Fruit fly (Drosophila melanogaster) whole organism, embryonic: ENCODE results near the gene ago.

Experiments used
- Atf-2 ChIP-seq: fragments of 200-800 bp; sonication (Bioruptor generic); optimal IDR thresholded peaks from 2 replicates; lab custom pipeline; 2016; ENCODE audit warnings: missing biosample characterization, missing genetic modification characterization
- CG10147 ChIP-seq: fragments of 200-800 bp; sonication (Bioruptor generic); optimal IDR thresholded peaks from 2 replicates; lab custom pipeline; 2019; ENCODE audit warnings: missing biosample characterization, mild to moderate bottlenecking, missing genetic modification characterization, moderate library complexity
- CG10209 ChIP-seq: fragments of 200-800 bp; sonication (Bioruptor generic); optimal IDR thresholded peaks from 3 replicates; lab custom pipeline; 2017; ENCODE audit warnings: missing biosample characterization, mild to moderate bottlenecking, missing genetic modification characterization, missing genetic modification reagents
- CG10321 ChIP-seq: fragments of 200-800 bp; sonication (Bioruptor generic); IDR thresholded peaks from 2 replicates; pipeline ENCODE4 v1.3.6; 2022; ENCODE audit warnings: missing biosample characterization, missing genetic modification characterization
- CG10654 ChIP-seq: fragments of 200-800 bp; sonication (Bioruptor generic); optimal IDR thresholded peaks from 2 replicates; lab custom pipeline; 2016; ENCODE audit warnings: missing biosample characterization, missing genetic modification characterization
- CG10959 ChIP-seq: fragments of 200-800 bp; sonication (Bioruptor generic); IDR thresholded peaks from 2 replicates; pipeline ENCODE4 v1.3.6; 2022; ENCODE audit warnings: missing biosample characterization, missing genetic modification characterization
- CG11093 ChIP-seq: fragments of 200-800 bp; sonication (Bioruptor generic); IDR thresholded peaks from 3 replicates; pipeline ENCODE4 v1.3.6; 2022; ENCODE audit warnings: missing biosample characterization, missing genetic modification characterization
- CG11504 ChIP-seq: fragments of 200-800 bp; sonication (Bioruptor generic); optimal IDR thresholded peaks from 3 replicates; lab custom pipeline; 2019; ENCODE audit warnings: missing biosample characterization, mild to moderate bottlenecking, missing genetic modification characterization, moderate library complexity
- CG11723 ChIP-seq: fragments of 200-800 bp; sonication (Bioruptor generic); optimal IDR thresholded peaks from 2 replicates; lab custom pipeline; 2017; ENCODE audit warnings: missing biosample characterization, mild to moderate bottlenecking, missing genetic modification characterization
- CG12071 ChIP-seq: fragments of 200-800 bp; sonication (Bioruptor generic); optimal IDR thresholded peaks from 3 replicates; lab custom pipeline; 2018; ENCODE audit warnings: missing biosample characterization, mild to moderate bottlenecking, missing genetic modification characterization
- CG12744 ChIP-seq: fragments of 200-800 bp; sonication (Bioruptor generic); optimal IDR thresholded peaks from 2 replicates; lab custom pipeline; 2016; ENCODE audit warnings: missing biosample characterization, missing genetic modification characterization
- CG13624 ChIP-seq: fragments of 200-800 bp; sonication (Bioruptor generic); optimal IDR thresholded peaks from 2 replicates; lab custom pipeline; 2016; ENCODE audit warnings: missing biosample characterization, missing genetic modification characterization
- CG14050 ChIP-seq: fragments of 200-800 bp; sonication (Bioruptor generic); IDR thresholded peaks from 3 replicates; pipeline ENCODE4 v1.3.6; 2022; ENCODE audit warnings: missing biosample characterization, missing genetic modification characterization
- CG1832 ChIP-seq: fragments of 200-800 bp; sonication (Bioruptor generic); optimal IDR thresholded peaks from 2 replicates; lab custom pipeline; 2017; ENCODE audit warnings: missing biosample characterization, mild to moderate bottlenecking, missing genetic modification characterization, inconsistent platforms
- CG2120 ChIP-seq: fragments of 200-800 bp; sonication (Bioruptor generic); optimal IDR thresholded peaks from 3 replicates; lab custom pipeline; 2016; ENCODE audit warnings: missing biosample characterization, missing genetic modification characterization
- CG2875 ChIP-seq: fragments of 200-800 bp; sonication (Bioruptor generic); optimal IDR thresholded peaks from 2 replicates; lab custom pipeline; 2017; ENCODE audit warnings: missing biosample characterization, mild to moderate bottlenecking, missing genetic modification characterization, missing genetic modification reagents
- CG2889 ChIP-seq: fragments of 200-800 bp; sonication (Bioruptor generic); IDR thresholded peaks from 3 replicates; pipeline ENCODE4 v1.3.6; 2022; ENCODE audit warnings: missing biosample characterization, missing genetic modification characterization
- CG30431 ChIP-seq: fragments of 200-800 bp; sonication (Bioruptor generic); optimal IDR thresholded peaks from 2 replicates; lab custom pipeline; 2017; ENCODE audit warnings: missing biosample characterization, missing genetic modification characterization
- CG4282 ChIP-seq: fragments of 200-800 bp; sonication (Bioruptor generic); optimal IDR thresholded peaks from 2 replicates; lab custom pipeline; 2016; ENCODE audit warnings: missing biosample characterization, missing genetic modification characterization
- CG6765 ChIP-seq: fragments of 200-800 bp; sonication (Bioruptor generic); optimal IDR thresholded peaks from 3 replicates; lab custom pipeline; 2017; ENCODE audit warnings: missing biosample characterization, mild to moderate bottlenecking, missing genetic modification characterization
- CG6813 ChIP-seq: fragments of 200-800 bp; sonication (Bioruptor generic); optimal IDR thresholded peaks from 2 replicates; lab custom pipeline; 2017; ENCODE audit warnings: missing biosample characterization, missing genetic modification characterization, mild to moderate bottlenecking, moderate library complexity, missing genetic modification reagents
- CG9727 ChIP-seq: fragments of 200-800 bp; sonication (Bioruptor generic); optimal IDR thresholded peaks from 3 replicates; lab custom pipeline; 2017; ENCODE audit warnings: missing biosample characterization, mild to moderate bottlenecking, missing genetic modification characterization
- D ChIP-seq, 2 experiments: fragments of 200-800 bp in 1 of 2; fragments of >200 bp in 1 of 2; sonication (Bioruptor generic) in 1 of 2; optimal IDR thresholded peaks; 2 replicates in 1 of 2; 3 replicates in 1 of 2; lab custom pipeline; 2017; ENCODE audit warnings: mild to moderate bottlenecking in 1 of 2, missing biosample characterization in 1 of 2, missing genetic modification characterization in 1 of 2, missing genetic modification reagents in 1 of 2
- HHEX ChIP-seq: fragments of 200-800 bp; sonication (Bioruptor generic); optimal IDR thresholded peaks from 3 replicates; lab custom pipeline; 2017; ENCODE audit warnings: missing biosample characterization, mild to moderate bottlenecking, missing genetic modification characterization, missing genetic modification reagents
- HLH54F ChIP-seq: fragments of 200-800 bp; sonication (Bioruptor generic); optimal IDR thresholded peaks from 3 replicates; lab custom pipeline; 2016; ENCODE audit warnings: missing biosample characterization, missing genetic modification characterization
- Hmx ChIP-seq: fragments of 200-800 bp; sonication (Bioruptor generic); optimal IDR thresholded peaks from 2 replicates; lab custom pipeline; 2016; ENCODE audit warnings: missing biosample characterization, missing genetic modification characterization
- MESR4 ChIP-seq: fragments of 200-800 bp; sonication (Bioruptor generic); optimal IDR thresholded peaks from 2 replicates; lab custom pipeline; 2018; ENCODE audit warnings: missing biosample characterization, mild to moderate bottlenecking, missing genetic modification characterization, moderate library complexity
- Oli ChIP-seq: fragments of 200-800 bp; sonication (Bioruptor generic); optimal IDR thresholded peaks from 2 replicates; lab custom pipeline; 2018; ENCODE audit warnings: missing biosample characterization, mild to moderate bottlenecking, missing genetic modification characterization, moderate library complexity
- bsh ChIP-seq, 2 experiments: fragments of 200-800 bp; sonication (Bioruptor generic); optimal IDR thresholded peaks; 2 replicates each; lab custom pipeline; 2017 to 2018; ENCODE audit warnings: mild to moderate bottlenecking in 2 of 2, missing biosample characterization in 2 of 2, missing genetic modification characterization in 2 of 2, moderate library complexity in 1 of 2
- da ChIP-seq: fragments of 200-800 bp; sonication (Bioruptor generic); optimal IDR thresholded peaks from 2 replicates; lab custom pipeline; 2016; ENCODE audit warnings: missing biosample characterization, missing genetic modification characterization
- dimm ChIP-seq: fragments of 200-800 bp; sonication (Bioruptor generic); IDR thresholded peaks from 2 replicates; pipeline ENCODE4 v1.3.6; 2022; ENCODE audit warnings: missing biosample characterization, missing genetic modification characterization
- dmrt11E ChIP-seq: fragments of 200-800 bp; sonication (Bioruptor generic); optimal IDR thresholded peaks from 3 replicates; lab custom pipeline; 2018; ENCODE audit warnings: missing biosample characterization, mild to moderate bottlenecking, missing genetic modification characterization, moderate library complexity
- grn ChIP-seq: fragments of 200-800 bp; sonication (Bioruptor generic); optimal IDR thresholded peaks from 3 replicates; lab custom pipeline; 2017; ENCODE audit warnings: missing biosample characterization, missing genetic modification characterization
- gt ChIP-seq: fragments of 200-800 bp; sonication (Bioruptor generic); IDR thresholded peaks from 2 replicates; pipeline ENCODE4 v1.3.6; 2022; ENCODE audit warnings: missing biosample characterization, missing genetic modification characterization
- hbn ChIP-seq: fragments of 200-800 bp; sonication (Bioruptor generic); IDR thresholded peaks from 2 replicates; pipeline ENCODE4 v1.3.6; 2022; ENCODE audit warnings: missing biosample characterization, missing genetic modification characterization; ENCODE audit not compliant: partially characterized antibody
- her ChIP-seq: fragments of 200-800 bp; sonication (Bioruptor generic); optimal IDR thresholded peaks from 2 replicates; lab custom pipeline; 2016; ENCODE audit warnings: missing biosample characterization, missing genetic modification characterization
- kah ChIP-seq: fragments of 200-800 bp; sonication (Bioruptor generic); optimal IDR thresholded peaks from 2 replicates; lab custom pipeline; 2018; ENCODE audit warnings: missing biosample characterization, mild to moderate bottlenecking, missing genetic modification characterization
- lab ChIP-seq: fragments of 200-800 bp; sonication (Bioruptor generic); optimal IDR thresholded peaks from 3 replicates; lab custom pipeline; 2017; ENCODE audit warnings: missing biosample characterization, missing genetic modification characterization, mild to moderate bottlenecking, moderate library complexity, missing genetic modification reagents
- luna ChIP-seq: fragments of 200-800 bp; sonication (Bioruptor generic); optimal IDR thresholded peaks from 2 replicates; lab custom pipeline; 2016; ENCODE audit warnings: missing biosample characterization, missing genetic modification characterization
- mam ChIP-seq: fragments of 200-800 bp; sonication (Bioruptor generic); optimal IDR thresholded peaks from 3 replicates; lab custom pipeline; 2016; ENCODE audit warnings: missing biosample characterization, missing genetic modification characterization
- nom ChIP-seq: fragments of 200-800 bp; sonication (Bioruptor generic); optimal IDR thresholded peaks from 2 replicates; lab custom pipeline; 2017; ENCODE audit warnings: missing biosample characterization, missing genetic modification characterization, mild to moderate bottlenecking, moderate library complexity, missing genetic modification reagents
- peb ChIP-seq: fragments of 200-800 bp; sonication (Bioruptor generic); IDR thresholded peaks from 2 replicates; pipeline ENCODE4 v1.3.6; 2022; ENCODE audit warnings: missing biosample characterization, missing genetic modification characterization
- phol ChIP-seq: fragments of 200-800 bp; sonication (Bioruptor generic); optimal IDR thresholded peaks from 3 replicates; lab custom pipeline; 2018; ENCODE audit warnings: missing biosample characterization, mild to moderate bottlenecking, missing genetic modification characterization, moderate library complexity
- pita ChIP-seq: fragments of 200-800 bp; sonication (Bioruptor generic); optimal IDR thresholded peaks from 2 replicates; lab custom pipeline; 2017; ENCODE audit warnings: missing biosample characterization, mild to moderate bottlenecking, missing genetic modification characterization
- pzg ChIP-seq: fragments of 200-800 bp; sonication (Bioruptor generic); optimal IDR thresholded peaks from 3 replicates; lab custom pipeline; 2018; ENCODE audit warnings: missing biosample characterization, mild to moderate bottlenecking, missing genetic modification characterization, moderate library complexity
- sug ChIP-seq: fragments of 200-800 bp; optimal IDR thresholded peaks from 2 replicates; lab custom pipeline; 2019; ENCODE audit warnings: missing biosample characterization, mild to moderate bottlenecking, missing genetic modification characterization, moderate library complexity
- unc-4 ChIP-seq: fragments of 200-800 bp; sonication (Bioruptor generic); IDR thresholded peaks from 2 replicates; pipeline ENCODE4 v1.3.6; 2022; ENCODE audit warnings: missing biosample characterization, missing genetic modification characterization; ENCODE audit not compliant: partially characterized antibody
- unpg ChIP-seq: fragments of 200-800 bp; sonication (Bioruptor generic); optimal IDR thresholded peaks from 3 replicates; lab custom pipeline; 2018; ENCODE audit warnings: missing biosample characterization, mild to moderate bottlenecking, missing genetic modification characterization, moderate library complexity
- vnd ChIP-seq: fragments of 200-800 bp; sonication (Bioruptor generic); IDR thresholded peaks from 3 replicates; pipeline ENCODE4 v1.3.6; 2022; ENCODE audit warnings: missing biosample characterization, missing genetic modification characterization; ENCODE audit not compliant: partially characterized antibody

The ago gene

dm6 chr3L:4232724-4233367, 21.3 kb downstream of the ago start (continued):
- peak; percentile 50 for TF ChIP-seq Oli
- no peak for TF ChIP-seq CG10147 (GFP tag; lab: Kevin White, UChicago)
- TF ChIP-seq CG12071: peak; percentile 6
- TF ChIP-seq CG2120 (GFP tag; lab: Kevin White, UChicago): peak; percentile 41
- TF ChIP-seq MESR4 (GFP tag; lab: Kevin White, UChicago): no peak
- no peak for TF ChIP-seq bsh (GFP tag; optimal IDR thresholded peaks at IDR 0.05; lab: Kevin White, UChicago)
- no peak for TF ChIP-seq CG6765 (GFP tag; lab: Kevin White, UChicago)
- TF ChIP-seq CG30431 (GFP tag; lab: Kevin White, UChicago): no peak
- TF ChIP-seq HLH54F: no peak
- no peak for TF ChIP-seq pzg (GFP tag; lab: Kevin White, UChicago)
- peak; percentile 33 for TF ChIP-seq CG9727 (GFP tag; lab: Kevin White, UChicago)
- TF ChIP-seq CG12744 (GFP tag; lab: Kevin White, UChicago): no peak
- no peak for TF ChIP-seq hbn (GFP tag; lab: Robert Waterston, UW)
- TF ChIP-seq CG14050 (GFP tag; lab: Robert Waterston, UW): no peak
- TF ChIP-seq dmrt11E (tag; lab: Kevin White, UChicago): peak; percentile 36
- TF ChIP-seq phol (tag; lab: Kevin White, UChicago): peak; percentile 52
- peak; percentile 91 for TF ChIP-seq sug (tag; lab: Kevin White, UChicago)
- TF ChIP-seq Atf-2: no peak
- no peak for TF ChIP-seq lab (GFP tag; lab: Kevin White, UChicago)
- TF ChIP-seq D (optimal IDR thresholded peaks at IDR 0.05; lab: Kevin White, UChicago): no peak
- TF ChIP-seq D (GFP tag; optimal IDR thresholded peaks at IDR 0.05; lab: Kevin White, UChicago): peak; percentile 14
- peak; percentile 21 for TF ChIP-seq unpg (GFP tag; lab: Kevin White, UChicago)
- TF ChIP-seq Hmx (GFP tag; lab: Kevin White, UChicago): no peak
- TF ChIP-seq peb: no peak
- no peak for TF ChIP-seq vnd (GFP tag; lab: Robert Waterston, UW)
- no peak for TF ChIP-seq CG11723 (GFP tag; lab: Kevin White, UChicago)
- TF ChIP-seq mam (GFP tag; lab: Kevin White, UChicago): no peak
- TF ChIP-seq CG10959: no peak
- no peak for TF ChIP-seq CG2875 (GFP tag; lab: Kevin White, UChicago)
- TF ChIP-seq CG11504 (tag; lab: Kevin White, UChicago): peak; percentile 53
- no peak for TF ChIP-seq HHEX
- TF ChIP-seq CG4282: no peak
- no peak for TF ChIP-seq dimm (GFP tag; lab: Robert Waterston, UW)
- no peak for TF ChIP-seq CG11093 (GFP tag; lab: Robert Waterston, UW)
- no peak for TF ChIP-seq her (GFP tag; lab: Kevin White, UChicago)
- no peak for TF ChIP-seq gt (GFP tag; lab: Robert Waterston, UW)
- TF ChIP-seq CG10209 (GFP tag; lab: Kevin White, UChicago): peak; percentile 21
- TF ChIP-seq luna (GFP tag; lab: Kevin White, UChicago): no peak
- no peak for TF ChIP-seq CG13624 (GFP tag; lab: Kevin White, UChicago)
- no peak for TF ChIP-seq CG1832 (GFP tag; lab: Kevin White, UChicago)
- no peak for TF ChIP-seq CG10321 (GFP tag; lab: Robert Waterston, UW)
- no peak for TF ChIP-seq pita
- TF ChIP-seq CG2889 (GFP tag; lab: Robert Waterston, UW): no peak
- no peak for TF ChIP-seq unc-4 (GFP tag; lab: Robert Waterston, UW)
- no peak for TF ChIP-seq CG10654 (GFP tag; lab: Kevin White, UChicago)
- TF ChIP-seq CG6813 (GFP tag; lab: Kevin White, UChicago): no peak
- no peak for TF ChIP-seq kah (GFP tag; lab: Kevin White, UChicago)
- no peak for TF ChIP-seq nom (GFP tag; lab: Kevin White, UChicago)
- TF ChIP-seq da (GFP tag; lab: Kevin White, UChicago): no peak
- no peak for TF ChIP-seq grn
